Worm (Caenorhabditis elegans): Measurements from ENCODE around the gene fbxb-37.
A peak's percentile ranks its signal among the peaks of the same experiment; 100 is the strongest.
"Not testable (repeated sequence)": the region's sequence is repeated elsewhere in the genome, so short reads cannot be mapped to it uniquely, and the experiment has no call there.

Gene fbxb-37

DNA sequence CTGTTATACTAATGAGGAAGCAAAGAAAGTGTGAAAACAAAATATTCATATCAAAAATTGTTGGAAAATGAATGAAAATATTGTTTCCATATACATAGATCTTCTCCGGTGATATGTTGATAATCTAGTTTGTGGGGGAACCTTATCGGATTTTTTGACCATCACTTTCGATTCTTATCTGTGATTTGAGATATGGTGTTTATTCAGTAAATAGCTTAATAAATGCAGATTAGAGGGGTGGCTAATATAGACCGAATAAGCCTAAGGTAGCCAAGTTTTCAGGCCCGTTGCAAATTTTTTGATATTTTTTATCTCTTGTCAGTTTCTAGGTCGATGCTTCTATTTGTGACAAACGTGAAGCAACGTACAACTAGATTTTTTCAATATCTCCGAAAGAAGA is 22.2 kb downstream of the fbxb-37 start, which contains the start of gene F07E5.7:
Gene F07E5.7 (minus strand): TSS at position 101 of the 400 bp plus-strand sequence.
- TF ChIP-seq fos-1 (tag; optimal IDR thresholded peaks at IDR 0.05) (no peak), ztf-11 (tag; optimal IDR thresholded peaks at IDR 0.05) (no peak), elt-1 (tag; optimal IDR thresholded peaks at IDR 0.05) (no peak), fkh-10 (GFP tag; optimal IDR thresholded peaks at IDR 0.05) (no peak)

DNA sequence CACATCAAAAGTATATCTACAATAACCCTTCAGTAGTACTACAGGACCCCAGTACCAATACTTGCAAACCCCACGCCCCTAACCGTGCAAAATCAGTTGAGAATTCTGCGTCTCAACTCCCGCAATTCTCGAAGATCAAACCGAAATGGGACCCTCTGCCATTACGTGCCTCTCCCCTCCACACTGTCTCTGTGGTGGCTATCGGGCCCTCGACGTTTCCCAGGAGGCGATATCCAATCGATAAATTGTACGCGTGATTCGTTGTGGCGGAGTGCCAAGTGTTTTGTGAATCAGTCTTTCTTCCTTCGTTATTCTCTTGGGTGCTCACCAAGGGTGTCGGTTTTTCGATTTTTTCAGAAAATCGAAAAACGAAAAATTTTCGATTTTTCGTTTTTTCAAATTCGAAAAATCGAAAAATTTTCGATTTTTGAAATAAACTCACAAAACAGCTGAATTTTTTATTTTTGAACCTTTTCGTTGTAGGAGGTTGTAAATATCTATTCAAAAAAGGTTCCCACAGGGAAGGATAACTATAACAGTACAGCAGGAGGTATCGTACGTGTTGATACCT is 26.1 kb downstream of the fbxb-37 start, which contains the start of gene F07E5.12:
Gene F07E5.12 (plus strand): TSS at position 521 of the 571 bp plus-strand sequence.
- not testable (repeated sequence) for TF ChIP-seq mml-1, hmg-11, nhr-25 (tag; optimal IDR thresholded peaks at IDR 0.05)

DNA sequence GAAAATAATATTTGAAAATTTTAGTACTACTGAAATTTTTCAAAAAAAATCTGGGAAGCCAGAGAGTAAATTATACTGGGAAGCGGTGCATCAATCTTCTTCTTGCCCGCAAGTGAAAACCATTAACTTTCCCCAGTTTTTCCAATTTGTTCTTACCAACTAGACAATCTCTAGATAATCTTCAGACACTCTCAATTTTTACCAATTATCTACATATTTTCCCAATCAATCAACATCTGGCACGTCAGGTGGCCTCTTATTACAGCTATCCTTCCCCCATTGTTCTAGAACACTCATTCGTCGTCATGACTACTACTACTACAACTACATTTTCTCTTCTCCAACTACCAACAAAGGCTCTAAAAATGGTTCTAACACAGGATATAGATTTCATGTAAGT is 29.2 kb downstream of the fbxb-37 start, which contains the start of gene fbxb-6:
Gene fbxb-6 (plus strand): TSS at position 301 of the 400 bp plus-strand sequence.
- TF ChIP-seq egl-27 (tag; optimal IDR thresholded peaks at IDR 0.05) (no peak), ceh-28 (tag; optimal IDR thresholded peaks at IDR 0.05) (no peak), egl-5 (tag; optimal IDR thresholded peaks at IDR 0.05) (no peak), tbx-2 (tag; optimal IDR thresholded peaks at IDR 0.05) (no peak), sea-2 (GFP tag; optimal IDR thresholded peaks at IDR 0.05) (no peak), pqm-1 (tag; optimal IDR thresholded peaks at IDR 0.05) (no peak), unc-39 (tag; optimal IDR thresholded peaks at IDR 0.05) (no peak), nhr-76 (tag; optimal IDR thresholded peaks at IDR 0.05) (no peak), zag-1 (tag; optimal IDR thresholded peaks at IDR 0.05) (no peak), ama-1 (optimal IDR thresholded peaks at IDR 0.05) (no peak), nhr-12 (tag; optimal IDR thresholded peaks at IDR 0.05) (no peak), nhr-28 (tag; optimal IDR thresholded peaks at IDR 0.05) (no peak), skn-1 (tag; optimal IDR thresholded peaks at IDR 0.05) (no peak), ceh-82 (tag; optimal IDR thresholded peaks at IDR 0.05) (no peak)

DNA sequence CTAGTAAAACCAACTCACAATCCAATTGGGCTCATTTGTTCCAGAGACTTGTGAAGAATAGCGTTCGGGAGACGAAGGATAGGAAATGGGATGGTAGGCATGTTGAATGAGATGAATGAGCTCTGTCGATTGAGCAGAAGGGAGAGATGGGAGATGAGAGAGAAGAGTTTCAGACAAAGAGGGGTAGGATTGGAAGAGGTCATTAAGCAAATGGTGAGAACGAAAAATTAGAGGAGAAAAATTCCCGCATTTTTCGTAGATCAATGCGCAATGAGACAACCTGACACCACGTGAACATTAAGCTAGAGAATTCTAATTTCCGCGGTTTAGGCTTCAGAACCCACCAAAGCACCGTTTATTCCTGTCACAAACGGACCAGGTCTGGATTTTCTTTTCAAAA is 29.7 kb downstream of the fbxb-37 start, which contains the start of gene F07E5.13:
Gene F07E5.13 (minus strand): TSS at position 101 of the 400 bp plus-strand sequence.
- TF ChIP-seq lin-39 (tag; optimal IDR thresholded peaks at IDR 0.05) (no peak), nhr-237 (tag; optimal IDR thresholded peaks at IDR 0.05) (no peak), ztf-4 (tag; optimal IDR thresholded peaks at IDR 0.05) (no peak), fkh-10 (GFP tag; optimal IDR thresholded peaks at IDR 0.05) (no peak), ceh-82 (tag; optimal IDR thresholded peaks at IDR 0.05) (no peak), ZK546.5 (tag; optimal IDR thresholded peaks at IDR 0.05) (no peak), elt-3 (tag; optimal IDR thresholded peaks at IDR 0.05) (no peak), nhr-12 (tag; optimal IDR thresholded peaks at IDR 0.05) (no peak), daf-12 (tag; optimal IDR thresholded peaks at IDR 0.05) (no peak), fkh-2 (tag; optimal IDR thresholded peaks at IDR 0.05) (no peak), fos-1 (tag; optimal IDR thresholded peaks at IDR 0.05) (no peak)

DNA sequence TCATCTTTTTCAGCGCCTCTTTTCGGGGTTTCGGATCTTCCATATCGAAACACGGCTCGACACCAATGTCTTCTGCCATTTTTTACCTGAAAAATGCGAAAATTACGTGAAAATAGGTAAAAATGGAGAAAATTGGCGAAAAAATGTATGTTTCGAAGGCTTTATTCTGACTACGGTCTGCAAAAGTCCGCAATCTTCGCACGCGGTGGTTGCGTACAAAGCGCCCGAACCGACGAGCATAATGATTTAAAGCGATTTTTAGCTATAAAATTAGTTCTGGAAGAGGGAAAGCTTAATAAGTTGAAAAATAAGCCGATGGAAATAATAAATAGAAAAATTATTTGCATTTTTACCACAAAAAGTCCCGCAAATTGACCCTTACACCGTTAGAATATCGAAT is 34.7 kb downstream of the fbxb-37 start, which contains the start of gene F07E5.5:
Gene F07E5.5 (minus strand): TSS at position 86 of the 400 bp plus-strand sequence.
- TF ChIP-seq nhr-25 (tag; optimal IDR thresholded peaks at IDR 0.05) (peak; percentile 9), elt-1 (tag; optimal IDR thresholded peaks at IDR 0.05) (peak; percentile 31), lin-15B (tag; optimal IDR thresholded peaks at IDR 0.05) (peak; percentile 40), nfya-1 (tag; optimal IDR thresholded peaks at IDR 0.05; ENCODE audit: insufficient read depth) (peak; percentile 79), nhr-28 (tag; optimal IDR thresholded peaks at IDR 0.05) (no peak), jun-1 (tag; optimal IDR thresholded peaks at IDR 0.05) (no peak), elt-2 (tag; optimal IDR thresholded peaks at IDR 0.05) (peak; percentile 20), snpc-4 (tag; optimal IDR thresholded peaks at IDR 0.05) (peak; percentile 46), lsy-12 (tag; optimal IDR thresholded peaks at IDR 0.05) (peak; percentile 16), ceh-9 (tag; optimal IDR thresholded peaks at IDR 0.05) (no peak), nhr-23 (tag; optimal IDR thresholded peaks at IDR 0.05) (peak; percentile 41), nhr-67 (tag; optimal IDR thresholded peaks at IDR 0.05) (no peak), ceh-28 (tag; optimal IDR thresholded peaks at IDR 0.05) (no peak), lin-39 (tag; optimal IDR thresholded peaks at IDR 0.05) (peak; percentile 10), nhr-77 (tag; optimal IDR thresholded peaks at IDR 0.05) (no peak), ceh-82 (tag; optimal IDR thresholded peaks at IDR 0.05) (no peak), R02D3.7 (tag; optimal IDR thresholded peaks at IDR 0.05) (peak; percentile 44)
